Worm (Caenorhabditis elegans) whole organism, early embryonic: ENCODE results near the gene rike-1.

Experiments used
- F13C5.2 ChIP-seq: sonication (generic microtip); optimal IDR thresholded peaks from 2 replicates; lab custom pipeline; 2017; ENCODE audit warnings: mild to moderate bottlenecking, missing genetic modification characterization, inconsistent platforms, missing compliant biosample characterization
- aly-1 ChIP-seq: sonication (generic microtip); optimal IDR thresholded peaks from 2 replicates; lab custom pipeline; 2016; ENCODE audit warnings: missing genetic modification characterization, missing compliant biosample characterization
- ama-1 ChIP-seq: fragments of 150-350 bp; optimal IDR thresholded peaks from 2 replicates; lab custom pipeline; 2014
- ceh-36 ChIP-seq: sonication (generic microtip); optimal IDR thresholded peaks from 2 replicates; lab custom pipeline; 2016; ENCODE audit warnings: missing genetic modification characterization, inconsistent platforms, missing compliant biosample characterization
- ets-7 ChIP-seq: sonication (generic microtip); optimal IDR thresholded peaks from 2 replicates; lab custom pipeline; 2016; ENCODE audit warnings: missing genotype, missing genetic modification characterization, missing compliant biosample characterization
- hmbx-1 ChIP-seq: sonication (generic microtip); optimal IDR thresholded peaks from 2 replicates; lab custom pipeline; 2016; ENCODE audit warnings: mild to moderate bottlenecking, missing genetic modification characterization, missing compliant biosample characterization
- hmg-4 ChIP-seq: fragments of 200-800 bp; sonication (Bioruptor generic); optimal IDR thresholded peaks from 2 replicates; lab custom pipeline; 2018; ENCODE audit warnings: mild to moderate bottlenecking, missing genetic modification characterization, missing compliant biosample characterization
- hnd-1 ChIP-seq: sonication (generic microtip); optimal IDR thresholded peaks from 2 replicates; lab custom pipeline; 2016; ENCODE audit warnings: missing genetic modification characterization, missing compliant biosample characterization
- tbx-37 ChIP-seq: fragments of 200-800 bp; sonication (Bioruptor generic); conservative IDR thresholded peaks from 2 replicates; pipeline ENCODE4 v1.3.6; 2022; ENCODE audit warnings: missing genetic modification reagents, missing genetic modification characterization, missing compliant biosample characterization
- tra-4 ChIP-seq: sonication (generic microtip); optimal IDR thresholded peaks from 2 replicates; lab custom pipeline; 2017; ENCODE audit warnings: missing genetic modification characterization, missing compliant biosample characterization

DNA sequence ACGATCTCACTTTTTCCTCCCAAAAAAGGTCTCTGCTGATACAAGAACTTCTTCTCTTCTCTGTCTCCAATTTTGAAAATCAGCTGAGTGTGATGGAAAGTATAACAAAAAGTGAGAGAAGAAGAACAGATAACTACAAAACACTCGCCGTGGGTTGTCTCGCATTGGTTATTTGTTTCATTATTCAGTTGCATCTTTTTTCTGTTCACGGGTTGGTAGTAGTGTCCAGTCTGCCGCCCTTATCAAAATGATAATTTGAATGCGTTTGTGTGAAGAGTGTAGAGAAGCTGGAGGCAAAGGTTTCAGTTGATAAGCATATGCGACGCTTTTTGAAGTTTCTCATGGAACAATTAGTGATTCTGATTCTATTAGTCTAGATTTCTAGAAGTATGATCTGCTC lies 42.6 kb downstream of the rike-1 start:
- no peak for TF ChIP-seq ama-1
- TF ChIP-seq ets-7 (tag; lab: Kevin White, UChicago) = no peak
- TF ChIP-seq tra-4 = no peak
- no peak for TF ChIP-seq tbx-37 (GFP tag; lab: Robert Waterston, UW)
- no peak for TF ChIP-seq hmbx-1 (tag; lab: Kevin White, UChicago)
- TF ChIP-seq F13C5.2 (tag; lab: Kevin White, UChicago) = no peak
- no peak for TF ChIP-seq ceh-36 (tag; lab: Kevin White, UChicago)
- no peak for TF ChIP-seq hmg-4 (GFP tag; lab: Kevin White, UChicago)
- no peak for TF ChIP-seq hnd-1 (tag; lab: Kevin White, UChicago)
- TF ChIP-seq aly-1 (tag; lab: Kevin White, UChicago) = no peak
